2 worm cellular contexts compared by ENCODE assay signal in genomic region chrIII:9467095-9467494, ce11.
TF ChIP-seq lines count a peak whose summit lies in the region.

Gene baf-1 (plus strand): TSS chrIII:9467464.

TF ChIP-seq in whole organism, L2 larva, 48 proteins besides CTCF, POLR2A, EP300 and RAD21 (continued from another document):
- TF ChIP-seq alr-1 (tag; optimal IDR thresholded peaks at IDR 0.05; lab: Kevin White, UChicago): no peak
- TF ChIP-seq unc-62 (GFP tag; optimal IDR thresholded peaks at IDR 0.05; lab: Kevin White, UChicago): no peak
- no peak for TF ChIP-seq nhr-23 (tag; optimal IDR thresholded peaks at IDR 0.05; lab: Kevin White, UChicago)
- TF ChIP-seq zag-1 (tag; optimal IDR thresholded peaks at IDR 0.05; lab: Kevin White, UChicago): no peak
- TF ChIP-seq lsy-2 (tag; optimal IDR thresholded peaks at IDR 0.05; lab: Kevin White, UChicago): peak; percentile 44 to 83
- TF ChIP-seq elt-1 (tag; optimal IDR thresholded peaks at IDR 0.05; lab: Kevin White, UChicago): no peak
- TF ChIP-seq nhr-129 (tag; optimal IDR thresholded peaks at IDR 0.05; lab: Kevin White, UChicago): peak; percentile 30
- no peak for TF ChIP-seq dmd-4 (tag; optimal IDR thresholded peaks at IDR 0.05; lab: Kevin White, UChicago)
- no peak for TF ChIP-seq ztf-11 (tag; optimal IDR thresholded peaks at IDR 0.05; lab: Kevin White, UChicago)
- peak; percentile 72 for TF ChIP-seq nhr-25 (tag; optimal IDR thresholded peaks at IDR 0.05; lab: Kevin White, UChicago)
- peak; percentile 17 for TF ChIP-seq lin-11 (tag; optimal IDR thresholded peaks at IDR 0.05; lab: Kevin White, UChicago)
- TF ChIP-seq mbf-1 (tag; optimal IDR thresholded peaks at IDR 0.05; lab: Kevin White, UChicago): no peak
- no peak for TF ChIP-seq unc-39 (tag; optimal IDR thresholded peaks at IDR 0.05; lab: Kevin White, UChicago)
- TF ChIP-seq ceh-16 (tag; optimal IDR thresholded peaks at IDR 0.05; lab: Kevin White, UChicago): no peak
- TF ChIP-seq sma-3 (GFP tag; optimal IDR thresholded peaks at IDR 0.05; lab: Kevin White, UChicago): peak; percentile 58
- TF ChIP-seq R02D3.7 (tag; optimal IDR thresholded peaks at IDR 0.05; lab: Kevin White, UChicago): no peak
- TF ChIP-seq snpc-4 (tag; optimal IDR thresholded peaks at IDR 0.05; lab: Kevin White, UChicago): no peak
- no peak for TF ChIP-seq skn-1 (tag; optimal IDR thresholded peaks at IDR 0.05; lab: Kevin White, UChicago)
- peak; percentile 93 for TF ChIP-seq C34F6.9 (tag; optimal IDR thresholded peaks at IDR 0.05; lab: Kevin White, UChicago)
- TF ChIP-seq nhr-77 (tag; optimal IDR thresholded peaks at IDR 0.05; lab: Kevin White, UChicago): no peak
- no peak for TF ChIP-seq ceh-82 (tag; optimal IDR thresholded peaks at IDR 0.05; lab: Kevin White, UChicago)
- peak; percentile 70 for TF ChIP-seq crh-2 (tag; optimal IDR thresholded peaks at IDR 0.05; lab: Kevin White, UChicago)
- TF ChIP-seq mdl-1 (tag; optimal IDR thresholded peaks at IDR 0.05; lab: Kevin White, UChicago): no peak
- peak; percentile 76 for TF ChIP-seq unc-55 (GFP tag; optimal IDR thresholded peaks at IDR 0.05; lab: Kevin White, UChicago)
- no peak for TF ChIP-seq sem-4 (tag; optimal IDR thresholded peaks at IDR 0.05; lab: Kevin White, UChicago)

TF ChIP-seq in whole organism, L4 larva, 104 proteins besides CTCF, POLR2A, EP300 and RAD21 (continued from another document):
- TF ChIP-seq ZK546.5 (tag; optimal IDR thresholded peaks at IDR 0.05; lab: Kevin White, UChicago): no peak
- TF ChIP-seq fos-1 (tag; optimal IDR thresholded peaks at IDR 0.05; lab: Kevin White, UChicago): no peak
- TF ChIP-seq ceh-28 (tag; optimal IDR thresholded peaks at IDR 0.05; lab: Kevin White, UChicago): peak; percentile 11
- no peak for TF ChIP-seq ceh-62 (tag; optimal IDR thresholded peaks at IDR 0.05; lab: Kevin White, UChicago)
- TF ChIP-seq hif-1 (tag; optimal IDR thresholded peaks at IDR 0.05; lab: Kevin White, UChicago): peak in 1 of 2 experiments; percentile 31
- no peak for TF ChIP-seq zag-1 (tag; optimal IDR thresholded peaks at IDR 0.05; lab: Kevin White, UChicago)
- peak; percentile 49 for TF ChIP-seq pqm-1 (tag; optimal IDR thresholded peaks at IDR 0.05; lab: Kevin White, UChicago)
- no peak for TF ChIP-seq nhr-237 (tag; optimal IDR thresholded peaks at IDR 0.05; lab: Kevin White, UChicago)
- TF ChIP-seq spr-3 (GFP tag; optimal IDR thresholded peaks at IDR 0.05; lab: Kevin White, UChicago): no peak
- peak; percentile 23 for TF ChIP-seq lin-13 (GFP tag; optimal IDR thresholded peaks at IDR 0.05; lab: Kevin White, UChicago)
- TF ChIP-seq unc-39 (tag; optimal IDR thresholded peaks at IDR 0.05; lab: Kevin White, UChicago): no peak
- no peak for TF ChIP-seq daf-16 (GFP tag; optimal IDR thresholded peaks at IDR 0.05; lab: Kevin White, UChicago)
- TF ChIP-seq daf-16 (tag; optimal IDR thresholded peaks at IDR 0.05; lab: Kevin White, UChicago): peak; percentile 39
- peak; percentile 55; the same call in 1 of the 2 replicates for TF ChIP-seq arid-1 (GFP tag; conservative IDR thresholded peaks at IDR 0.05; lab: Robert Waterston, UW)
- TF ChIP-seq zip-2 (tag; optimal IDR thresholded peaks at IDR 0.05; lab: Kevin White, UChicago): no peak
- no peak for TF ChIP-seq ama-1 (optimal IDR thresholded peaks at IDR 0.05; lab: Kevin White, UChicago)
- TF ChIP-seq lir-3 (tag; optimal IDR thresholded peaks at IDR 0.05; lab: Kevin White, UChicago): no peak
- peak; percentile 87 for TF ChIP-seq mes-2 (tag; optimal IDR thresholded peaks at IDR 0.05; lab: Kevin White, UChicago; ENCODE audit: poor library complexity, severe bottlenecking)
- TF ChIP-seq ces-1 (GFP tag; optimal IDR thresholded peaks at IDR 0.05; lab: Kevin White, UChicago): no peak
- TF ChIP-seq sdz-12 (GFP tag; optimal IDR thresholded peaks at IDR 0.05; lab: Kevin White, UChicago): no peak
- TF ChIP-seq daf-19 (GFP tag; conservative IDR thresholded peaks at IDR 0.05; lab: Robert Waterston, UW): no peak
- peak; percentile 73 for TF ChIP-seq dve-1 (tag; optimal IDR thresholded peaks at IDR 0.05; lab: Kevin White, UChicago; ENCODE audit: insufficient read depth)
- TF ChIP-seq aha-1 (tag; lab: Kevin White, UChicago): peak; percentile 74
- TF ChIP-seq mdt-29 (GFP tag; IDR thresholded peaks at IDR 0.05; lab: Robert Waterston, UW): no peak
- no peak for TF ChIP-seq nhr-11 (tag; optimal IDR thresholded peaks at IDR 0.05; lab: Kevin White, UChicago)
- no peak for TF ChIP-seq zfp-2 (tag; optimal IDR thresholded peaks at IDR 0.05; lab: Kevin White, UChicago)
- peak; percentile 72 for TF ChIP-seq duxl-1 (tag; optimal IDR thresholded peaks at IDR 0.05; lab: Kevin White, UChicago; ENCODE audit: poor library complexity)
- peak; percentile 58 for TF ChIP-seq rbr-2 (tag; optimal IDR thresholded peaks at IDR 0.05; lab: Kevin White, UChicago)
- no peak for TF ChIP-seq ztf-11 (tag; optimal IDR thresholded peaks at IDR 0.05; lab: Kevin White, UChicago)
- TF ChIP-seq F44E2.7 (GFP tag; IDR thresholded peaks at IDR 0.05; lab: Robert Waterston, UW): no peak
- TF ChIP-seq ceh-82 (tag; optimal IDR thresholded peaks at IDR 0.05; lab: Kevin White, UChicago): no peak
- no peak for TF ChIP-seq cey-2 (tag; optimal IDR thresholded peaks at IDR 0.05; lab: Kevin White, UChicago; ENCODE audit: borderline replicate concordance, insufficient read depth)
- no peak for TF ChIP-seq ceh-44 (GFP tag; IDR thresholded peaks at IDR 0.05; lab: Robert Waterston, UW)
- TF ChIP-seq hmg-1.1 (GFP tag; IDR thresholded peaks at IDR 0.05; lab: Robert Waterston, UW): 0 out of 2 replicates have a peak, but pooled peaks have one; percentile 26
- peak; percentile 32 for TF ChIP-seq hlh-30 (tag; optimal IDR thresholded peaks at IDR 0.05; lab: Kevin White, UChicago; ENCODE audit: insufficient read depth)
- no peak for TF ChIP-seq madf-5 (GFP tag; IDR thresholded peaks at IDR 0.05; lab: Robert Waterston, UW)
- no peak for TF ChIP-seq lin-39 (tag; optimal IDR thresholded peaks at IDR 0.05; lab: Kevin White, UChicago)
- no peak for TF ChIP-seq jun-1 (tag; optimal IDR thresholded peaks at IDR 0.05; lab: Kevin White, UChicago)
- TF ChIP-seq ceh-32 (tag; optimal IDR thresholded peaks at IDR 0.05; lab: Kevin White, UChicago; ENCODE audit: poor library complexity): no peak
- TF ChIP-seq hlh-11 (tag; optimal IDR thresholded peaks at IDR 0.05; lab: Kevin White, UChicago): peak; percentile 32
- TF ChIP-seq lsy-2 (tag; optimal IDR thresholded peaks at IDR 0.05; lab: Kevin White, UChicago): peak in 1 of 2 experiments; percentile 78
- TF ChIP-seq nhr-102 (tag; optimal IDR thresholded peaks at IDR 0.05; lab: Kevin White, UChicago): peak; percentile 44
- TF ChIP-seq snpc-4 (tag; optimal IDR thresholded peaks at IDR 0.05; lab: Kevin White, UChicago): no peak
